Fruit fly (Drosophila melanogaster): ENCODE results near the gene asl.

DNA sequence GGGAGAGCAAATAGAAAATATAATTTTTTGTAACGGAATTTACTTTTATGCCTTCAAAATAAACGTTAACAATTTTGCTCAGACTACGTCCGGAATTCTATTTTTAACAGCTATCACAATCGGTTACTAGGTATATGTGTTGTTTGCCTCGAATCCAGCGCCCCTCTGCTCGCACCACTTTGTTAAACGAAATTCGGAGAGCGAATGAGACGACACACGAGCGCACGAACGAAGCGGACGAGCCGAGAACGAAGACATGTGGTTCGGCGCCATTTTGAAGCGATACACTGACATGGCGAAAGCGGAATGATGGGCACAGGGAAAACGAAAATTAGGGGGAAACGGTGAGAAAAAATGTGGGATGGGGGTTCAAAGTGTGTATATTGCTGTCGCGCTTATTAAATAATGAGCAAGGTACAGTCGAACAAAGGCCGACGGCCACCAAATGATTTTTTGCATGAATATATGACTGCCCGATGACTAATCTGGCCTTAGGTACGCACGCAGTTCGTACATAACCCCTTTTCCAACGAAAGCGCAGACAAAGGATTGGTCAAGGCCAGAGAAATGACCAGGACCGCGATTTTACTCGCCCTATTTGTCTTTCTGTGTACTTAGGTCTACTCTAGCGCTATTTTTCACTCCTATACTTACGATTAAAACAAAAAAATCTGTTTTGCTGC is 5.8 kb downstream of the asl start:
- TF ChIP-seq D1 (tag; optimal IDR thresholded peaks at IDR 0.05), result no peak
- TF ChIP-seq Ets98B (GFP tag; IDR thresholded peaks at IDR 0.05), result no peak
